Worm (Caenorhabditis elegans) whole organism, mixed stage, embryonic: Measurements from ENCODE around the gene F20D6.15.

Experiments
- M03D4.4 ChIP-seq: sonication (generic microtip); optimal IDR thresholded peaks from 2 replicates; lab custom pipeline; 2017; ENCODE audit warnings: mild to moderate bottlenecking, missing genetic modification characterization, missing compliant biosample characterization
- bed-3 ChIP-seq: fragments of 200-800 bp; sonication (Bioruptor generic); optimal IDR thresholded peaks from 3 replicates; lab custom pipeline; 2018; ENCODE audit warnings: mild to moderate bottlenecking, missing genetic modification characterization, moderate library complexity, missing compliant biosample characterization
- blmp-1 ChIP-seq: fragments of 150-350 bp; optimal IDR thresholded peaks from 2 replicates; lab custom pipeline; 2014; ENCODE audit warnings: missing biosample characterization, missing genetic modification characterization
- ceh-39 ChIP-seq: fragments of 150-350 bp; optimal IDR thresholded peaks from 2 replicates; lab custom pipeline; 2014; ENCODE audit warnings: missing biosample characterization, missing genetic modification characterization
- ceh-43 ChIP-seq: fragments of 200-800 bp; sonication (Bioruptor generic); optimal IDR thresholded peaks from 2 replicates; lab custom pipeline; 2018; ENCODE audit warnings: mild to moderate bottlenecking, missing genetic modification characterization, moderate library complexity, missing compliant biosample characterization
- ces-1 ChIP-seq: fragments of 150-350 bp; optimal IDR thresholded peaks from 2 replicates; lab custom pipeline; 2014; ENCODE audit warnings: missing biosample characterization, missing genetic modification reagents, missing genetic modification characterization
- cnd-1 ChIP-seq: fragments of 200-800 bp; sonication (Bioruptor generic); optimal IDR thresholded peaks from 2 replicates; lab custom pipeline; 2018; ENCODE audit warnings: mild to moderate bottlenecking, missing genetic modification characterization, missing compliant biosample characterization
- drap-1 ChIP-seq: fragments of 200-800 bp; sonication (Bioruptor generic); optimal IDR thresholded peaks from 3 replicates; lab custom pipeline; 2018; ENCODE audit warnings: mild to moderate bottlenecking, missing genetic modification characterization, missing compliant biosample characterization
- elt-1 ChIP-seq: sonication (generic microtip); optimal IDR thresholded peaks from 2 replicates; lab custom pipeline; 2017; ENCODE audit warnings: missing genetic modification characterization, mild to moderate bottlenecking, missing compliant biosample characterization, antibody characterized with exemption, moderate library complexity, borderline replicate concordance; ENCODE audit not compliant: insufficient read depth
- elt-3 ChIP-seq: fragments of 150-350 bp; optimal IDR thresholded peaks from 2 replicates; lab custom pipeline; 2014; ENCODE audit warnings: missing biosample characterization, missing genetic modification characterization
- flh-1 ChIP-seq: fragments of 200-800 bp; sonication (Bioruptor generic); optimal IDR thresholded peaks from 2 replicates; lab custom pipeline; 2018; ENCODE audit warnings: mild to moderate bottlenecking, missing genetic modification characterization, moderate library complexity, missing compliant biosample characterization
- ham-2 ChIP-seq: fragments of 200-800 bp; sonication (Bioruptor generic); optimal IDR thresholded peaks from 2 replicates; lab custom pipeline; 2018; ENCODE audit warnings: mild to moderate bottlenecking, missing genetic modification characterization, missing compliant biosample characterization
- hlh-1 ChIP-seq: fragments of 150-350 bp; optimal IDR thresholded peaks from 2 replicates; lab custom pipeline; 2014; ENCODE audit warnings: missing biosample characterization, missing genetic modification reagents, missing genetic modification characterization
- lin-13 ChIP-seq: fragments of 150-350 bp; optimal IDR thresholded peaks from 2 replicates; lab custom pipeline; 2014; ENCODE audit warnings: missing biosample characterization, missing genetic modification characterization
- lin-32 ChIP-seq: fragments of 200-800 bp; sonication (Bioruptor generic); optimal IDR thresholded peaks from 2 replicates; lab custom pipeline; 2018; ENCODE audit warnings: mild to moderate bottlenecking, missing genetic modification characterization, missing compliant biosample characterization
- lsy-2 ChIP-seq: fragments of 150-350 bp; optimal IDR thresholded peaks from 2 replicates; lab custom pipeline; 2014; ENCODE audit warnings: missing biosample characterization, missing genetic modification characterization
- mab-5 ChIP-seq: fragments of 150-350 bp; optimal IDR thresholded peaks from 2 replicates; lab custom pipeline; 2014; ENCODE audit warnings: missing biosample characterization, missing genetic modification characterization
- mep-1 ChIP-seq: fragments of 150-350 bp; optimal IDR thresholded peaks from 2 replicates; lab custom pipeline; 2017; ENCODE audit warnings: missing biosample characterization, missing genetic modification reagents, missing genetic modification characterization, inconsistent platforms
- mls-2 ChIP-seq: sonication (generic microtip); optimal IDR thresholded peaks from 2 replicates; lab custom pipeline; 2016; ENCODE audit warnings: mild to moderate bottlenecking, missing genetic modification characterization, moderate library complexity, missing compliant biosample characterization
- nhr-12 ChIP-seq: fragments of 150-350 bp; optimal IDR thresholded peaks from 2 replicates; lab custom pipeline; 2014; ENCODE audit warnings: missing biosample characterization, missing genetic modification characterization
- nhr-2 ChIP-seq: fragments of 150-350 bp; optimal IDR thresholded peaks from 2 replicates; lab custom pipeline; 2014; ENCODE audit warnings: missing biosample characterization, missing genetic modification characterization
- nhr-237 ChIP-seq: fragments of 150-350 bp; optimal IDR thresholded peaks from 2 replicates; lab custom pipeline; 2014; ENCODE audit warnings: missing biosample characterization, missing genetic modification characterization
- nhr-28 ChIP-seq: fragments of 150-350 bp; optimal IDR thresholded peaks from 2 replicates; lab custom pipeline; 2014; ENCODE audit warnings: missing biosample characterization, missing genetic modification characterization
- nhr-76 ChIP-seq: sonication (generic microtip); optimal IDR thresholded peaks from 2 replicates; lab custom pipeline; 2017; ENCODE audit warnings: missing biosample characterization, missing genetic modification characterization
- pha-4 ChIP-seq: fragments of 150-350 bp; optimal IDR thresholded peaks from 2 replicates; lab custom pipeline; 2018; ENCODE audit warnings: missing biosample characterization, missing genetic modification reagents, missing genetic modification characterization
- sem-2 ChIP-seq: fragments of 200-800 bp; sonication (Bioruptor generic); optimal IDR thresholded peaks from 2 replicates; lab custom pipeline; 2018; ENCODE audit warnings: mild to moderate bottlenecking, missing genetic modification characterization, missing compliant biosample characterization
- snpc-4 ChIP-seq: fragments of 150-350 bp; optimal IDR thresholded peaks from 2 replicates; lab custom pipeline; 2014; ENCODE audit warnings: missing biosample characterization, missing genetic modification characterization
- sptf-1 ChIP-seq: sonication (generic microtip); optimal IDR thresholded peaks from 2 replicates; lab custom pipeline; 2017; ENCODE audit warnings: mild to moderate bottlenecking, missing genetic modification characterization, moderate library complexity, missing compliant biosample characterization
- tbx-8 ChIP-seq: fragments of 200-800 bp; sonication (Bioruptor generic); optimal IDR thresholded peaks from 2 replicates; lab custom pipeline; 2018; ENCODE audit warnings: mild to moderate bottlenecking, missing genetic modification characterization, moderate library complexity, missing compliant biosample characterization
- unc-120 ChIP-seq: sonication (generic microtip); optimal IDR thresholded peaks from 2 replicates; lab custom pipeline; 2017; ENCODE audit warnings: missing genetic modification characterization, missing compliant biosample characterization; ENCODE audit not compliant: poor library complexity, severe bottlenecking
- unc-39 ChIP-seq: fragments of 150-350 bp; optimal IDR thresholded peaks from 2 replicates; lab custom pipeline; 2014; ENCODE audit warnings: missing biosample characterization, missing genetic modification characterization
- unc-62 ChIP-seq: fragments of 150-350 bp; optimal IDR thresholded peaks from 2 replicates; lab custom pipeline; 2014; ENCODE audit warnings: missing biosample characterization, missing genetic modification reagents, missing genetic modification characterization
- zip-8 ChIP-seq: fragments of 150-350 bp; optimal IDR thresholded peaks from 2 replicates; lab custom pipeline; 2014; ENCODE audit warnings: missing biosample characterization, missing genetic modification characterization
- ztf-11 ChIP-seq: fragments of 150-350 bp; optimal IDR thresholded peaks from 2 replicates; lab custom pipeline; 2014; ENCODE audit warnings: missing biosample characterization, missing genetic modification characterization

Gene F20D6.15

DNA sequence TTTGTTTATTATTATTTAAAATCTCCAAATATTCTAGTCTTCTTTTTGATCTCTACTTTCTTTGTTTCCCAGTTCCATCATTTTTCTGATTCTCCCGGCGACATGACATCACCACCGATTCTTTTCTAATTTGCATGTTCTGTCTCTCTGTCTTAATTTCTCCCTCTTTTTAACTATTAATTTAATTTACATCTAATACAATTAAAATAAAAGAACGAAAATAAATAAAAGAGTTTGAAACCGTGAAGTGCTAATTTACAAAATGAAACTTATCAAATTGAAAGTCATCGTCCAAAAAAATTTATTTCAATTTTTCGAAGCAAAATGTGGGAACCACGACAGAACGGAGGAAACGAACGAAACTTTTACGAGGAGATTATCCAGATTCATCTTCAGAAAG is 28.6 kb downstream of the F20D6.15 start, which contains the start of gene F20D6.6:
TSS of gene F20D6.6 (plus strand) at position 301 of the 400 bp plus-strand sequence.
- TF ChIP-seq nhr-237 (tag; lab: Kevin White, UChicago) (no peak), unc-120 (no peak), pha-4 (no peak), lin-32 (no peak)

DNA sequence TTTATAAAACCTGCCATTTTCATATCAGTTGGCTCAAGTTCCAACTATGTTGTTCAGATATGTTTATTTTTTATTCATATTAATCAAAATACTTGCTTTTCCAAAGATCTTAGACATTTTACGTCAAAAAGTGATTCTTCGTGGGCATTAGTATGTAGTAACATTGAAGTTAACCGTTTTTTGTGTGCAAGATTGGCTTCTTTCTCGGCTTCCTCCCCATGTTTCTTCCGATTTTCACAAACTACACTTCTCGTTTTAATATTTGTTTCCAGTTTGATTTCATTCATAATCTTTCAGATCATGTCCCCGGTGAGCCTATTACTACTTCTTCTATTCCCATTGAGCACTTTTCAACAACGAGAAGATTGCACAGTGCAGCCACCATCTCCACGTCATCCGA is 30.8 kb downstream of the F20D6.15 start, which contains the start of gene sul-2:
TSS of gene sul-2 (plus strand) at position 301 of the 400 bp plus-strand sequence.
- no peak for TF ChIP-seq cnd-1
- TF ChIP-seq unc-120 = no peak
- no peak for TF ChIP-seq tbx-8
- no peak for TF ChIP-seq lsy-2 (tag; lab: Kevin White, UChicago)
- no peak for TF ChIP-seq flh-1 (GFP tag; lab: Kevin White, UChicago)
- no peak for TF ChIP-seq unc-39 (tag; lab: Kevin White, UChicago)
- TF ChIP-seq ztf-11 = no peak

DNA sequence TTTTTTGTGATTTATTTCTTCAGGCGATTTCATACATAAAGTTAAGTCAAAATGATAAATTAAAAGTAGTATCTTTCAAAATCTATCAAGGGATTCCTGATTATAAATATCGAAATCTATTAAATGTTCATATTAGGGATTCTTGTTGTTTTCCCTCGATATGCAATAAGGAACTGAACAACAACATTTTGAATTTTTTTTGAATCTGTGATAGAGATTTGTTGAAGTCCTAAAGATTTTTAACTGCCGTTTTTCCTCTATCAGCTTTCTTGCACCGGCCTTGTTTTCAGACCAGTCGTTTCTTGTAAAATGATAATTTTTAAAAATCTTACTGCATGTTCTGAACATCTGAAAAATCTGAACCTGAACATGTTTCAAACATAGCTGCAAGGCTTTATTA is 32.5 kb downstream of the F20D6.15 start:
- TF ChIP-seq M03D4.4 = no peak
- TF ChIP-seq unc-120 = no peak
- TF ChIP-seq cnd-1 = no peak
- no peak for TF ChIP-seq nhr-237 (tag; lab: Kevin White, UChicago)
- TF ChIP-seq elt-1 (tag; lab: Kevin White, UChicago) = no peak
- no peak for TF ChIP-seq lsy-2 (tag; lab: Kevin White, UChicago)
- TF ChIP-seq lin-13 (tag; lab: Kevin White, UChicago) = no peak
- no peak for TF ChIP-seq unc-39 (tag; lab: Kevin White, UChicago)
- TF ChIP-seq hlh-1 (tag; lab: Kevin White, UChicago) = no peak
- TF ChIP-seq nhr-76 (tag; lab: Kevin White, UChicago) = no peak
- TF ChIP-seq blmp-1 (tag; lab: Kevin White, UChicago) = no peak
- TF ChIP-seq ztf-11 = no peak
- TF ChIP-seq ceh-43 = no peak
- TF ChIP-seq nhr-12 (tag; lab: Kevin White, UChicago) = no peak
- TF ChIP-seq nhr-2 = no peak
- no peak for TF ChIP-seq drap-1 (GFP tag; lab: Kevin White, UChicago)
- no peak for TF ChIP-seq sem-2
- TF ChIP-seq ceh-39 (tag; lab: Kevin White, UChicago) = no peak
- TF ChIP-seq tbx-8 = no peak
- TF ChIP-seq lin-32 = no peak

DNA sequence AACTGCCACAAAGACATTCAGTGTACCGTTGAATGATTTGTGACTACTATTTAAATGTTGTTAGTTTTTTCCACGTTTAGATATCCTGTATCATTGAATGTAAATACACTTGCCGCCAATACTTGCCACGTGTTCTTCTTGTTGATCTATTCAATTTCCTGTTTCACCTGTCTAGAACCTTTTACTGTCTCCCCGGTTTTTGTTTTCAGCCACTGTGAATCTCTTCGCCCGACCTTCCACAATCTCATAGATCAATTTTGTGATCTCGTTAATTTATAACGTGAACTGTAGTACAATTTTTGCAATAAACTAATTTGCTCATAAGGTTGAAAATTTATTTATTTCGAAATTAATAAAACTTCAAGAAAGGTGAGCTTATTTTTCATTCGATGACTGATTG is 42.9 kb downstream of the F20D6.15 start, which contains the start of gene D1014.13:
TSS of gene D1014.13 (plus strand) at position 301 of the 400 bp plus-strand sequence.
- TF ChIP-seq ztf-11 = no peak
- no peak for TF ChIP-seq cnd-1
- TF ChIP-seq tbx-8 = no peak
- no peak for TF ChIP-seq M03D4.4
- TF ChIP-seq pha-4 = no peak
- TF ChIP-seq elt-3 (tag; lab: Kevin White, UChicago) = no peak
- TF ChIP-seq mep-1 = no peak
- no peak for TF ChIP-seq nhr-12 (tag; lab: Kevin White, UChicago)
- no peak for TF ChIP-seq zip-8 (tag; lab: Kevin White, UChicago)
- TF ChIP-seq unc-39 (tag; lab: Kevin White, UChicago) = no peak
- TF ChIP-seq unc-62 (GFP tag; lab: Kevin White, UChicago) = no peak
- TF ChIP-seq ces-1 (GFP tag; lab: Kevin White, UChicago) = no peak
- no peak for TF ChIP-seq nhr-2
- no peak for TF ChIP-seq sptf-1 (tag; lab: Kevin White, UChicago)
- no peak for TF ChIP-seq drap-1 (GFP tag; lab: Kevin White, UChicago)
- TF ChIP-seq lsy-2 (tag; lab: Kevin White, UChicago) = no peak
- TF ChIP-seq elt-1 (tag; lab: Kevin White, UChicago) = no peak
- TF ChIP-seq nhr-28 (tag; lab: Kevin White, UChicago) = no peak
- no peak for TF ChIP-seq lin-32
- TF ChIP-seq ceh-43 = no peak

DNA sequence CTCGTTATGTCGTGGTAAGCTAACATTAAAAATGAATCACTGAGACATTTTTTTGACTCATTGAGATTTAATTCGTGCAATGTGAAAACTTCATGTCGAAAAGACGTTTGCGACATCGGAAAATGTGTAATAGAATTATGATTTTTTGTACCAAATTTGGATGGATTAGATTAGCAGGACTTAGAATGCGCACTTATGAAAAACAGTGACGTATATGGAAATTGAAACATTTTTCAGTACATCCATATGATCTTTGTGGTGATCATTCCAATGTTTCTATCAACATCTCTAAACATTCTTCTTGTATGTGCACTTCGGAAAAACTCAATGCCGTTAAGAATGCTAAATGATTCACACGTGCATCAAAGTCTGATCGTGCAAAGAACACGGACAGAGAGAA is 43.8 kb downstream of the F20D6.15 start:
- no peak for TF ChIP-seq nhr-28 (tag; lab: Kevin White, UChicago)
- TF ChIP-seq ham-2 = no peak
- no peak for TF ChIP-seq nhr-12 (tag; lab: Kevin White, UChicago)
- TF ChIP-seq mls-2 (tag; lab: Kevin White, UChicago) = no peak
- TF ChIP-seq bed-3 (GFP tag; lab: Kevin White, UChicago) = no peak
- TF ChIP-seq M03D4.4 = no peak
- no peak for TF ChIP-seq mab-5 (tag; lab: Kevin White, UChicago)
- no peak for TF ChIP-seq zip-8 (tag; lab: Kevin White, UChicago)
- no peak for TF ChIP-seq ztf-11
- TF ChIP-seq sem-2 = no peak
- TF ChIP-seq elt-1 (tag; lab: Kevin White, UChicago) = no peak
- no peak for TF ChIP-seq snpc-4 (tag; lab: Kevin White, UChicago)
- no peak for TF ChIP-seq nhr-76 (tag; lab: Kevin White, UChicago)
- TF ChIP-seq elt-3 (tag; lab: Kevin White, UChicago) = no peak
- TF ChIP-seq drap-1 (GFP tag; lab: Kevin White, UChicago) = no peak
- no peak for TF ChIP-seq unc-39 (tag; lab: Kevin White, UChicago)
- no peak for TF ChIP-seq lin-32
- no peak for TF ChIP-seq nhr-2
